Worm (Caenorhabditis elegans): ENCODE data around the gene C04F5.2.

ce11 chrV:5132441-5132840, 35.5 kb upstream of the C04F5.2 start, which contains the start of gene F14F9.4:
- TF ChIP-seq nhr-76 (tag; optimal IDR thresholded peaks at IDR 0.05): no peak
- TF ChIP-seq ces-1 (GFP tag; optimal IDR thresholded peaks at IDR 0.05): no peak
- no peak for TF ChIP-seq elt-3 (tag; optimal IDR thresholded peaks at IDR 0.05)
